Worm (Caenorhabditis elegans): ENCODE results near the gene C01F1.6.

- TF ChIP-seq nhr-237 (tag; optimal IDR thresholded peaks at IDR 0.05) = no peak
- TF ChIP-seq mep-1 (tag; optimal IDR thresholded peaks at IDR 0.05) = no peak
- no peak for TF ChIP-seq unc-62 (GFP tag; optimal IDR thresholded peaks at IDR 0.05)
- TF ChIP-seq lsy-2 (tag; optimal IDR thresholded peaks at IDR 0.05) = no peak
- TF ChIP-seq ces-1 (GFP tag; optimal IDR thresholded peaks at IDR 0.05) = no peak
- no peak for TF ChIP-seq elt-3 (tag; optimal IDR thresholded peaks at IDR 0.05)
- TF ChIP-seq blmp-1 (tag; optimal IDR thresholded peaks at IDR 0.05) = no peak
- no peak for TF ChIP-seq nhr-28 (tag; optimal IDR thresholded peaks at IDR 0.05)
- TF ChIP-seq ztf-11 (tag; optimal IDR thresholded peaks at IDR 0.05) = no peak
- TF ChIP-seq mls-2 (tag; optimal IDR thresholded peaks at IDR 0.05) = no peak
- no peak for TF ChIP-seq nhr-2 (tag; optimal IDR thresholded peaks at IDR 0.05)
- TF ChIP-seq unc-39 (tag; optimal IDR thresholded peaks at IDR 0.05) = no peak
- no peak for TF ChIP-seq cnd-1 (tag; optimal IDR thresholded peaks at IDR 0.05)
Observed at ce11 chrII:4294801-4295200, 6.8 kb upstream of the C01F1.6 start, which contains the start of gene rml-4.
